Fruit fly (Drosophila melanogaster) whole organism, embryonic: ENCODE measurements around the gene mAChR-C.

Source experiments
- BEAF-32 ChIP-seq: fragments of 200-800 bp; sonication (Bioruptor generic); optimal IDR thresholded peaks from 3 replicates; lab custom pipeline; 2017; ENCODE audit warnings: missing biosample characterization, missing genetic modification characterization, mild to moderate bottlenecking, moderate library complexity, missing genetic modification reagents
- Bgb ChIP-seq: fragments of 200-800 bp; sonication (Bioruptor generic); IDR thresholded peaks from 2 replicates; pipeline ENCODE4 v1.3.6; 2022; ENCODE audit warnings: missing biosample characterization, missing genetic modification characterization; ENCODE audit not compliant: partially characterized antibody
- CG11247 ChIP-seq: fragments of 200-800 bp; sonication (Bioruptor generic); IDR thresholded peaks from 2 replicates; pipeline ENCODE4 v1.3.6; 2022; ENCODE audit warnings: missing biosample characterization, missing genetic modification characterization
- CG11696 ChIP-seq: fragments of 200-800 bp; sonication (Bioruptor generic); IDR thresholded peaks from 2 replicates; pipeline ENCODE4 v1.3.6; 2022; ENCODE audit warnings: missing biosample characterization, missing genetic modification characterization
- CG12236 ChIP-seq: fragments of 200-800 bp; sonication (Bioruptor generic); optimal IDR thresholded peaks from 2 replicates; lab custom pipeline; 2016; ENCODE audit warnings: missing biosample characterization, missing genetic modification characterization
- CG14710 ChIP-seq: fragments of 200-800 bp; sonication (Bioruptor generic); optimal IDR thresholded peaks from 3 replicates; lab custom pipeline; 2019; ENCODE audit warnings: missing biosample characterization, mild to moderate bottlenecking, missing genetic modification characterization, moderate library complexity
- CG16813 ChIP-seq: fragments of 200-800 bp; sonication (Bioruptor generic); IDR thresholded peaks from 3 replicates; pipeline ENCODE4 v1.3.6; 2022; ENCODE audit warnings: missing biosample characterization, missing genetic modification characterization; ENCODE audit not compliant: partially characterized antibody
- CG17568 ChIP-seq: fragments of 200-800 bp; sonication (Bioruptor generic); optimal IDR thresholded peaks from 2 replicates; lab custom pipeline; 2018; ENCODE audit warnings: missing biosample characterization, mild to moderate bottlenecking, missing genetic modification characterization, moderate library complexity
- CG17612 ChIP-seq: fragments of 200-800 bp; sonication (Bioruptor generic); IDR thresholded peaks from 2 replicates; pipeline ENCODE4 v1.3.6; 2022; ENCODE audit warnings: missing biosample characterization, missing genetic modification characterization
- CG17829 ChIP-seq: fragments of 200-800 bp; optimal IDR thresholded peaks from 2 replicates; lab custom pipeline; 2019; ENCODE audit warnings: missing biosample characterization, mild to moderate bottlenecking, missing genetic modification characterization, moderate library complexity
- CG3163 ChIP-seq: fragments of 200-800 bp; sonication (Bioruptor generic); optimal IDR thresholded peaks from 3 replicates; lab custom pipeline; 2016; ENCODE audit warnings: missing biosample characterization, missing genetic modification characterization
- CG3281 ChIP-seq: fragments of 200-800 bp; sonication (Bioruptor generic); optimal IDR thresholded peaks from 3 replicates; lab custom pipeline; 2017; ENCODE audit warnings: missing biosample characterization, mild to moderate bottlenecking, missing genetic modification characterization
- CG6765 ChIP-seq: fragments of 200-800 bp; sonication (Bioruptor generic); optimal IDR thresholded peaks from 3 replicates; lab custom pipeline; 2017; ENCODE audit warnings: missing biosample characterization, mild to moderate bottlenecking, missing genetic modification characterization
- CG6791 ChIP-seq: fragments of 200-800 bp; sonication (Bioruptor generic); IDR thresholded peaks from 3 replicates; pipeline ENCODE4 v1.3.6; 2022; ENCODE audit warnings: missing biosample characterization, missing genetic modification characterization; ENCODE audit not compliant: partially characterized antibody
- CG7928 ChIP-seq: fragments of 200-800 bp; sonication (Bioruptor generic); optimal IDR thresholded peaks from 2 replicates; lab custom pipeline; 2017; ENCODE audit warnings: missing biosample characterization, mild to moderate bottlenecking, missing genetic modification characterization
- CG7963 ChIP-seq: fragments of 200-800 bp; sonication (Bioruptor generic); IDR thresholded peaks from 3 replicates; pipeline ENCODE4 v1.3.6; 2022; ENCODE audit warnings: missing biosample characterization, missing genetic modification characterization; ENCODE audit not compliant: partially characterized antibody
- CG9932 ChIP-seq: fragments of 200-800 bp; sonication (Bioruptor generic); IDR thresholded peaks from 2 replicates; pipeline ENCODE4 v1.3.6; 2022; ENCODE audit warnings: missing biosample characterization, missing genetic modification characterization
- Dbx ChIP-seq: fragments of 200-800 bp; sonication (Bioruptor generic); IDR thresholded peaks from 3 replicates; pipeline ENCODE4 v1.3.6; 2022; ENCODE audit warnings: missing biosample characterization, missing genetic modification characterization
- Deaf1 ChIP-seq: fragments of 200-800 bp; optimal IDR thresholded peaks from 3 replicates; lab custom pipeline; 2019; ENCODE audit warnings: missing biosample characterization, mild to moderate bottlenecking, missing genetic modification characterization, moderate library complexity
- Ets97D ChIP-seq: fragments of 200-800 bp; sonication (Bioruptor generic); optimal IDR thresholded peaks from 3 replicates; lab custom pipeline; 2016; ENCODE audit warnings: missing biosample characterization, missing genetic modification characterization
- Hr3 ChIP-seq: fragments of 200-800 bp; sonication (Bioruptor generic); optimal IDR thresholded peaks from 3 replicates; lab custom pipeline; 2016; ENCODE audit warnings: missing biosample characterization, missing genetic modification characterization
- MBD-R2 ChIP-seq: fragments of 200-800 bp; sonication (Bioruptor generic); IDR thresholded peaks from 2 replicates; pipeline ENCODE4 v1.3.6; 2022; ENCODE audit warnings: missing biosample characterization, missing genetic modification characterization
- Neu2 ChIP-seq: fragments of 200-800 bp; sonication (Bioruptor generic); optimal IDR thresholded peaks from 3 replicates; lab custom pipeline; 2016; ENCODE audit warnings: missing biosample characterization, missing genetic modification characterization, borderline replicate concordance
- Nf-YA ChIP-seq: fragments of 200-800 bp; sonication (Bioruptor generic); IDR thresholded peaks from 2 replicates; pipeline ENCODE4 v1.3.6; 2022; ENCODE audit warnings: missing biosample characterization, missing genetic modification characterization
- Nf-YC ChIP-seq: fragments of 200-800 bp; optimal IDR thresholded peaks from 3 replicates; lab custom pipeline; 2019; ENCODE audit warnings: missing biosample characterization, mild to moderate bottlenecking, missing genetic modification characterization, moderate library complexity
- NfI ChIP-seq: fragments of 200-800 bp; sonication (Bioruptor generic); optimal IDR thresholded peaks from 3 replicates; lab custom pipeline; 2018; ENCODE audit warnings: missing biosample characterization, mild to moderate bottlenecking, missing genetic modification characterization, moderate library complexity
- Scr ChIP-seq: fragments of 200-800 bp; sonication (Bioruptor generic); IDR thresholded peaks from 2 replicates; pipeline ENCODE4 v1.3.6; 2022; ENCODE audit warnings: missing biosample characterization, missing genetic modification characterization; ENCODE audit not compliant: partially characterized antibody
- ato ChIP-seq: fragments of 200-800 bp; sonication (Bioruptor generic); IDR thresholded peaks from 2 replicates; pipeline ENCODE4 v1.3.6; 2022; ENCODE audit warnings: missing biosample characterization, missing genetic modification characterization; ENCODE audit not compliant: partially characterized antibody
- caup ChIP-seq: fragments of 200-800 bp; sonication (Bioruptor generic); optimal IDR thresholded peaks from 3 replicates; lab custom pipeline; 2017; ENCODE audit warnings: missing biosample characterization, mild to moderate bottlenecking, missing genetic modification characterization, moderate library complexity; ENCODE audit not compliant: severe bottlenecking
- chinmo ChIP-seq: fragments of 200-800 bp; sonication (Bioruptor generic); IDR thresholded peaks from 4 replicates; pipeline ENCODE4 v1.3.6; 2022; ENCODE audit warnings: missing biosample characterization, missing genetic modification characterization; ENCODE audit not compliant: partially characterized antibody
- crol ChIP-seq: fragments of 200-800 bp; sonication (Bioruptor generic); IDR thresholded peaks from 2 replicates; pipeline ENCODE4 v1.3.6; 2022; ENCODE audit warnings: missing biosample characterization, missing genetic modification characterization
- dimm ChIP-seq: fragments of 200-800 bp; sonication (Bioruptor generic); IDR thresholded peaks from 2 replicates; pipeline ENCODE4 v1.3.6; 2022; ENCODE audit warnings: missing biosample characterization, missing genetic modification characterization
- grau ChIP-seq: fragments of 200-800 bp; optimal IDR thresholded peaks from 3 replicates; lab custom pipeline; 2019; ENCODE audit warnings: missing biosample characterization, mild to moderate bottlenecking, missing genetic modification characterization, moderate library complexity
- gsb ChIP-seq: fragments of 200-800 bp; sonication (Bioruptor generic); IDR thresholded peaks from 2 replicates; pipeline ENCODE4 v1.3.6; 2022; ENCODE audit warnings: missing biosample characterization, missing genetic modification characterization
- hbn ChIP-seq: fragments of 200-800 bp; sonication (Bioruptor generic); IDR thresholded peaks from 2 replicates; pipeline ENCODE4 v1.3.6; 2022; ENCODE audit warnings: missing biosample characterization, missing genetic modification characterization; ENCODE audit not compliant: partially characterized antibody
- inv ChIP-seq: fragments of 200-800 bp; sonication (Bioruptor generic); IDR thresholded peaks from 2 replicates; pipeline ENCODE4 v1.3.6; 2022; ENCODE audit warnings: missing biosample characterization, missing genetic modification characterization; ENCODE audit not compliant: partially characterized antibody
- knrl ChIP-seq: fragments of 200-800 bp; sonication (Bioruptor generic); IDR thresholded peaks from 3 replicates; pipeline ENCODE4 v1.3.6; 2022; ENCODE audit warnings: missing biosample characterization, missing genetic modification characterization; ENCODE audit not compliant: partially characterized antibody
- nerfin-1 ChIP-seq: fragments of 200-800 bp; sonication (Bioruptor generic); optimal IDR thresholded peaks from 3 replicates; lab custom pipeline; 2019; ENCODE audit warnings: missing biosample characterization, mild to moderate bottlenecking, missing genetic modification characterization, moderate library complexity
- pan ChIP-seq, 4 experiments: fragments of >200 bp in 3 of 4; fragments of 200-800 bp in 1 of 4; sonication (Bioruptor generic) in 1 of 4; optimal IDR thresholded peaks in 3 of 4; IDR thresholded peaks in 1 of 4; 2 replicates each; pipeline versions ENCODE4 v1.3.6 to Lab custom; 2017 to 2022; ENCODE audit warnings: missing biosample characterization in 2 of 4, missing genetic modification characterization in 2 of 4, mixed read lengths in 1 of 4
- peb ChIP-seq: fragments of 200-800 bp; sonication (Bioruptor generic); IDR thresholded peaks from 2 replicates; pipeline ENCODE4 v1.3.6; 2022; ENCODE audit warnings: missing biosample characterization, missing genetic modification characterization
- slou ChIP-seq: fragments of 200-800 bp; sonication (Bioruptor generic); optimal IDR thresholded peaks from 3 replicates; lab custom pipeline; 2016; ENCODE audit warnings: missing biosample characterization, missing genetic modification characterization
- sqz ChIP-seq: fragments of 200-800 bp; sonication (Bioruptor generic); optimal IDR thresholded peaks from 3 replicates; lab custom pipeline; 2018; ENCODE audit warnings: missing biosample characterization, mild to moderate bottlenecking, missing genetic modification characterization
- tap ChIP-seq: fragments of 200-800 bp; optimal IDR thresholded peaks from 3 replicates; lab custom pipeline; 2019; ENCODE audit warnings: missing biosample characterization, mild to moderate bottlenecking, missing genetic modification characterization, moderate library complexity
- unpg ChIP-seq: fragments of 200-800 bp; sonication (Bioruptor generic); optimal IDR thresholded peaks from 3 replicates; lab custom pipeline; 2018; ENCODE audit warnings: missing biosample characterization, mild to moderate bottlenecking, missing genetic modification characterization, moderate library complexity
- zen2 ChIP-seq: fragments of 200-800 bp; sonication (Bioruptor generic); IDR thresholded peaks from 3 replicates; pipeline ENCODE4 v1.3.6; 2022; ENCODE audit warnings: missing biosample characterization, missing genetic modification characterization; ENCODE audit not compliant: partially characterized antibody
- zfh2 ChIP-seq: fragments of 200-800 bp; sonication (Bioruptor generic); optimal IDR thresholded peaks from 2 replicates; lab custom pipeline; 2016; ENCODE audit warnings: missing biosample characterization, missing genetic modification characterization

The mAChR-C gene

dm6 chrX:6875773-6876172, 43.3 kb upstream of the mAChR-C start (continued):
- TF ChIP-seq Bgb (GFP tag; lab: Robert Waterston, UW), result 0 out of 2 replicates have a peak, but pooled peaks have one; percentile 38
- TF ChIP-seq Scr (GFP tag; lab: Robert Waterston, UW), result peak; percentile 64
- TF ChIP-seq hbn (GFP tag; lab: Robert Waterston, UW), result peak; percentile 38; the same call in 1 of the 2 replicates
- TF ChIP-seq Neu2, result peak; percentile 39
- TF ChIP-seq CG16813, result peak; percentile 53; the same call in 2 of the 3 replicates
- TF ChIP-seq zen2 (GFP tag; lab: Robert Waterston, UW), result peak; percentile 49; the same call in 1 of the 3 replicates
- peak; percentile 52 for TF ChIP-seq BEAF-32 (GFP tag; lab: Kevin White, UChicago)
- TF ChIP-seq CG6791 (GFP tag; lab: Robert Waterston, UW), result peak; percentile 72; the same call in 2 of the 3 replicates
- 0 out of 2 replicates have a peak, but pooled peaks have one; percentile 34 for TF ChIP-seq inv (GFP tag; lab: Robert Waterston, UW)
- TF ChIP-seq chinmo (GFP tag; lab: Robert Waterston, UW), result 0 out of 4 replicates have a peak, but pooled peaks have one; percentile 61
- TF ChIP-seq knrl (GFP tag; lab: Robert Waterston, UW), result peak; percentile 50; the same call in 2 of the 3 replicates
- TF ChIP-seq CG7963 (GFP tag; lab: Robert Waterston, UW), result peak; percentile 61; the same call in 1 of the 3 replicates

- no peak for TF ChIP-seq NfI
- TF ChIP-seq caup (GFP tag; lab: Kevin White, UChicago), result no peak
- no peak for TF ChIP-seq Nf-YA (GFP tag; lab: Robert Waterston, UW)
- no peak for TF ChIP-seq peb
- no peak for TF ChIP-seq Ets97D (GFP tag; lab: Kevin White, UChicago)
- TF ChIP-seq CG3163 (GFP tag; lab: Kevin White, UChicago), result no peak
- TF ChIP-seq ato (GFP tag; lab: Robert Waterston, UW), result no peak
- no peak for TF ChIP-seq CG3281 (GFP tag; lab: Kevin White, UChicago)
- TF ChIP-seq tap (tag; lab: Kevin White, UChicago), result no peak
- no peak for TF ChIP-seq dimm (GFP tag; lab: Robert Waterston, UW)
- TF ChIP-seq pan (optimal IDR thresholded peaks at IDR 0.05; lab: Kevin White, UChicago), result no peak
- TF ChIP-seq pan (GFP tag; optimal IDR thresholded peaks at IDR 0.05 in 1 of 2, IDR thresholded peaks at IDR 0.05 in 1 of 2), result peak in 1 of 2 experiments; percentile 10
- TF ChIP-seq CG6765 (GFP tag; lab: Kevin White, UChicago), result no peak
- TF ChIP-seq sqz (GFP tag; lab: Kevin White, UChicago), result peak; percentile 67
- TF ChIP-seq Dbx (GFP tag; lab: Robert Waterston, UW), result no peak
- TF ChIP-seq CG11696 (GFP tag; lab: Robert Waterston, UW), result no peak
- no peak for TF ChIP-seq zfh2 (GFP tag; lab: Kevin White, UChicago)
- no peak for TF ChIP-seq MBD-R2 (GFP tag; lab: Robert Waterston, UW)
- peak; percentile 70 for TF ChIP-seq crol (GFP tag; lab: Robert Waterston, UW)
- TF ChIP-seq grau (tag; lab: Kevin White, UChicago), result peak; percentile 16
- no peak for TF ChIP-seq nerfin-1 (tag; lab: Kevin White, UChicago)
- TF ChIP-seq Nf-YC (tag; lab: Kevin White, UChicago), result peak; percentile 44
- TF ChIP-seq gsb (GFP tag; lab: Robert Waterston, UW), result no peak
- no peak for TF ChIP-seq CG17568
- TF ChIP-seq CG12236 (GFP tag; lab: Kevin White, UChicago), result no peak
- TF ChIP-seq unpg (GFP tag; lab: Kevin White, UChicago), result peak; percentile 29
- TF ChIP-seq slou (GFP tag; lab: Kevin White, UChicago), result no peak
- TF ChIP-seq CG17612 (GFP tag; lab: Robert Waterston, UW), result no peak
- no peak for TF ChIP-seq CG11247
- TF ChIP-seq CG7963 (GFP tag; lab: Robert Waterston, UW), result no peak
- peak; percentile 15 for TF ChIP-seq CG17829 (tag; lab: Kevin White, UChicago)
- TF ChIP-seq CG7928 (GFP tag; lab: Kevin White, UChicago), result no peak
- no peak for TF ChIP-seq Hr3 (GFP tag; lab: Kevin White, UChicago)
- peak; percentile 37 for TF ChIP-seq Deaf1 (tag; lab: Kevin White, UChicago)
- TF ChIP-seq CG14710 (tag; lab: Kevin White, UChicago), result no peak
- no peak for TF ChIP-seq CG9932
Measured at dm6 chrX:6874918-6875454, 42.5 kb upstream of the mAChR-C start.
